Fruit fly (Drosophila melanogaster): Measurements from ENCODE around the gene CG7694.

DNA sequence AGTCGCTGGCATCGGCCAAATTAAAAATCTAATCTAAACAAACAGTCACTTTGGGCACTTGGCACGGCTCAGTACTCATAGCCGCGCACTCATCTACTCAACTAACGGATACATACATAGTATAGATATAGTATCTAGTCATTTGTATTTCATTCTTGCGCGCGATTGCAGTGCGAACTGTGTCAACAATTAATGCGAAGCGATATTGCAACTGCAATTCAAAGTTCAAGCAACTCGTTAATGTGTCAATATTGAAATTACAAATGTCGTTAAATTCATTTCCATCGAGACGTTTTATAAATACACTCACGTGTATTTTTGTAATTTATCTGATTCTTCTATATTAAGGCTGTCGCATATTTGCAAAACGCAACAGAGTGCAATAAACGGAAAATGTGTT, 9.3 kb downstream of the CG7694 start:
- TF ChIP-seq CG32006 (GFP tag; optimal IDR thresholded peaks at IDR 0.05) (no peak), Lpt (GFP tag; optimal IDR thresholded peaks at IDR 0.05) (no peak), topi (GFP tag; optimal IDR thresholded peaks at IDR 0.05) (no peak), net (GFP tag; optimal IDR thresholded peaks at IDR 0.05) (no peak), CG8632 (GFP tag; optimal IDR thresholded peaks at IDR 0.05) (no peak), fd85E (GFP tag; optimal IDR thresholded peaks at IDR 0.05) (no peak)

Measured in whole organism, prepupa.